Worm (Caenorhabditis elegans) whole organism, young adult: ENCODE measurements around the gene clp-7.

ENCODE experiments used
- B0035.1 ChIP-seq: sonication (generic microtip); optimal IDR thresholded peaks from 2 replicates; lab custom pipeline; 2016; ENCODE audit warnings: missing genetic modification characterization, mild to moderate bottlenecking, missing compliant biosample characterization, missing genotype, missing genetic modification reagents
- C06A6.2 ChIP-seq: fragments of 200-800 bp; sonication (Bioruptor generic); conservative IDR thresholded peaks from 2 replicates; pipeline ENCODE4 v1.3.6; 2022; ENCODE audit warnings: missing genetic modification characterization, missing compliant biosample characterization
- C17E4.6 ChIP-seq: fragments of 200-800 bp; sonication (Bioruptor generic); IDR thresholded peaks from 2 replicates; pipeline ENCODE4 v1.3.6; 2022; ENCODE audit warnings: missing genetic modification reagents, missing genetic modification characterization, missing compliant biosample characterization
- F33H1.4 ChIP-seq: fragments of 200-800 bp; sonication (Bioruptor generic); IDR thresholded peaks from 2 replicates; pipeline ENCODE4 v1.3.6; 2022; ENCODE audit warnings: missing genetic modification reagents, missing genetic modification characterization, missing compliant biosample characterization
- F52B5.7 ChIP-seq: sonication (generic microtip); optimal IDR thresholded peaks from 2 replicates; lab custom pipeline; 2016; ENCODE audit warnings: mild to moderate bottlenecking, missing genetic modification characterization, missing compliant biosample characterization
- F57A8.1 ChIP-seq: fragments of 200-800 bp; sonication (Bioruptor generic); optimal IDR thresholded peaks from 2 replicates; lab custom pipeline; 2018; ENCODE audit warnings: mild to moderate bottlenecking, missing genetic modification characterization, moderate library complexity, missing compliant biosample characterization
- F57C9.4 ChIP-seq: sonication (generic microtip); optimal IDR thresholded peaks from 2 replicates; lab custom pipeline; 2017; ENCODE audit warnings: mild to moderate bottlenecking, missing genetic modification characterization, missing compliant biosample characterization
- K12H6.12 ChIP-seq: fragments of 200-800 bp; sonication (Bioruptor generic); optimal IDR thresholded peaks from 2 replicates; lab custom pipeline; 2018; ENCODE audit warnings: mild to moderate bottlenecking, missing genetic modification characterization, missing compliant biosample characterization
- atf-7 ChIP-seq: sonication (generic microtip); optimal IDR thresholded peaks from 2 replicates; lab custom pipeline; 2017; ENCODE audit warnings: mild to moderate bottlenecking, missing genetic modification characterization, missing compliant biosample characterization
- attf-5 ChIP-seq: fragments of 200-800 bp; sonication (Bioruptor generic); optimal IDR thresholded peaks from 2 replicates; lab custom pipeline; 2018; ENCODE audit warnings: mild to moderate bottlenecking, missing genetic modification characterization, missing compliant biosample characterization
- ccch-3 ChIP-seq: fragments of 200-800 bp; sonication (Bioruptor generic); optimal IDR thresholded peaks from 2 replicates; lab custom pipeline; 2018; ENCODE audit warnings: mild to moderate bottlenecking, missing genetic modification characterization, missing compliant biosample characterization
- cebp-1 ChIP-seq, 2 experiments: fragments of 200-800 bp in 1 of 2; sonication (Bioruptor generic) in 1 of 2; sonication (generic microtip) in 1 of 2; IDR thresholded peaks in 1 of 2; optimal IDR thresholded peaks in 1 of 2; 2 replicates each; pipeline versions ENCODE4 v1.3.6 to Lab custom; 2017 to 2022; ENCODE audit warnings: missing compliant biosample characterization in 2 of 2, missing genetic modification characterization in 2 of 2, mild to moderate bottlenecking in 1 of 2, missing genetic modification reagents in 1 of 2, moderate library complexity in 1 of 2
- cebp-2 ChIP-seq: fragments of 200-800 bp; sonication (Bioruptor generic); IDR thresholded peaks from 2 replicates; pipeline ENCODE4 v1.3.6; 2022; ENCODE audit warnings: missing genetic modification characterization, missing compliant biosample characterization
- ceh-100 ChIP-seq: fragments of 200-800 bp; sonication (Bioruptor generic); IDR thresholded peaks from 2 replicates; pipeline ENCODE4 v1.3.6; 2022; ENCODE audit warnings: missing genetic modification reagents, missing genetic modification characterization, missing compliant biosample characterization
- dpl-1 ChIP-seq: fragments of 150-350 bp; optimal IDR thresholded peaks from 2 replicates; lab custom pipeline; 2014; ENCODE audit warnings: missing biosample characterization, missing genetic modification reagents, missing genetic modification characterization
- egrh-3 ChIP-seq: fragments of 200-800 bp; sonication (Bioruptor generic); IDR thresholded peaks from 2 replicates; pipeline ENCODE4 v1.3.6; 2022; ENCODE audit warnings: missing genetic modification reagents, missing genetic modification characterization, missing compliant biosample characterization
- ets-4 ChIP-seq: fragments of 200-800 bp; sonication (Bioruptor generic); optimal IDR thresholded peaks from 2 replicates; lab custom pipeline; 2018; ENCODE audit warnings: mild to moderate bottlenecking, missing genetic modification characterization, missing compliant biosample characterization
- hlh-26 ChIP-seq: fragments of 200-800 bp; sonication (Bioruptor generic); conservative IDR thresholded peaks from 2 replicates; pipeline ENCODE4 v1.3.6; 2022; ENCODE audit warnings: missing genetic modification reagents, missing genetic modification characterization, missing compliant biosample characterization
- hmg-1.2 ChIP-seq: fragments of 200-800 bp; sonication (Bioruptor generic); IDR thresholded peaks from 2 replicates; pipeline ENCODE4 v1.3.6; 2022; ENCODE audit warnings: missing genetic modification reagents, missing genetic modification characterization, missing compliant biosample characterization
- hrde-1 ChIP-seq: sonication (generic microtip); optimal IDR thresholded peaks from 2 replicates; lab custom pipeline; 2016; ENCODE audit warnings: missing genetic modification characterization, mild to moderate bottlenecking, missing compliant biosample characterization, moderate library complexity, missing genotype, missing genetic modification reagents, borderline replicate concordance
- hsf-1 ChIP-seq: fragments of 200-800 bp; sonication (Bioruptor generic); IDR thresholded peaks from 2 replicates; pipeline ENCODE4 v1.3.6; 2022; ENCODE audit warnings: missing genetic modification reagents, missing genetic modification characterization, missing compliant biosample characterization
- let-526 ChIP-seq: fragments of 200-800 bp; sonication (Bioruptor generic); IDR thresholded peaks from 2 replicates; pipeline ENCODE4 v1.3.6; 2022; ENCODE audit warnings: missing genetic modification reagents, missing genetic modification characterization, missing compliant biosample characterization
- let-607 ChIP-seq, 2 experiments: fragments of 200-800 bp in 1 of 2; sonication (Bioruptor generic) in 1 of 2; sonication (generic microtip) in 1 of 2; optimal IDR thresholded peaks; 2 replicates each; lab custom pipeline; 2016 to 2018; ENCODE audit warnings: mild to moderate bottlenecking in 2 of 2, missing compliant biosample characterization in 2 of 2, missing genetic modification characterization in 2 of 2, moderate library complexity in 2 of 2, missing genotype in 1 of 2
- lin-26 ChIP-seq: fragments of 200-800 bp; sonication (Bioruptor generic); IDR thresholded peaks from 2 replicates; pipeline ENCODE4 v1.3.6; 2022; ENCODE audit warnings: missing genetic modification reagents, missing genetic modification characterization, missing compliant biosample characterization
- lin-35 ChIP-seq, 3 experiments: fragments of 150-350 bp in 2 of 3; sonication (generic microtip) in 1 of 3; optimal IDR thresholded peaks; 2 replicates each; lab custom pipeline; 2014 to 2018; ENCODE audit warnings: missing biosample characterization in 3 of 3, missing genetic modification characterization in 3 of 3, missing genetic modification reagents in 3 of 3
- lin-40 ChIP-seq: sonication (generic microtip); optimal IDR thresholded peaks from 2 replicates; lab custom pipeline; 2016; ENCODE audit warnings: missing genetic modification characterization, mild to moderate bottlenecking, missing compliant biosample characterization, missing genotype, missing genetic modification reagents
- lin-54 ChIP-seq: fragments of 200-800 bp; sonication (Bioruptor generic); optimal IDR thresholded peaks from 2 replicates; lab custom pipeline; 2018; ENCODE audit warnings: mild to moderate bottlenecking, missing genetic modification characterization, missing compliant biosample characterization
- madf-10 ChIP-seq: sonication (generic microtip); optimal IDR thresholded peaks from 2 replicates; lab custom pipeline; 2016; ENCODE audit warnings: mild to moderate bottlenecking, missing genetic modification characterization, missing compliant biosample characterization
- madf-3 ChIP-seq: fragments of 200-800 bp; sonication (Bioruptor generic); IDR thresholded peaks from 2 replicates; pipeline ENCODE4 v1.3.6; 2022; ENCODE audit warnings: missing genetic modification reagents, missing genetic modification characterization, missing compliant biosample characterization
- madf-8 ChIP-seq: fragments of 200-800 bp; sonication (Bioruptor generic); conservative IDR thresholded peaks from 2 replicates; pipeline ENCODE4 v1.3.6; 2022; ENCODE audit warnings: missing genetic modification reagents, missing genetic modification characterization, missing compliant biosample characterization
- mcd-1 ChIP-seq: fragments of 200-800 bp; sonication (Bioruptor generic); IDR thresholded peaks from 2 replicates; pipeline ENCODE4 v1.3.6; 2022; ENCODE audit warnings: missing genetic modification reagents, missing genetic modification characterization, missing compliant biosample characterization
- mes-4 ChIP-seq: sonication (generic microtip); optimal IDR thresholded peaks from 2 replicates; lab custom pipeline; 2016; ENCODE audit warnings: missing genotype, missing genetic modification characterization, missing compliant biosample characterization
- nfyb-1 ChIP-seq: fragments of 200-800 bp; sonication (Bioruptor generic); IDR thresholded peaks from 2 replicates; pipeline ENCODE4 v1.3.6; 2022; ENCODE audit warnings: missing genetic modification reagents, missing genetic modification characterization, missing compliant biosample characterization
- pbrm-1 ChIP-seq: fragments of 200-800 bp; sonication (Bioruptor generic); IDR thresholded peaks from 2 replicates; pipeline ENCODE4 v1.3.6; 2022; ENCODE audit warnings: missing genetic modification reagents, missing genetic modification characterization, missing compliant biosample characterization
- pha-4 ChIP-seq: fragments of 150-350 bp; sonication (generic microtip); optimal IDR thresholded peaks from 2 replicates; lab custom pipeline; 2014; ENCODE audit warnings: missing biosample characterization, missing genetic modification reagents, missing genetic modification characterization
- rec-8 ChIP-seq, 2 experiments: sonication (generic microtip); optimal IDR thresholded peaks; 2 replicates each; lab custom pipeline; 2016; ENCODE audit warnings: mild to moderate bottlenecking in 2 of 2, missing genetic modification characterization in 2 of 2, missing genetic modification reagents in 2 of 2, missing genotype in 2 of 2, missing biosample characterization in 1 of 2, missing compliant biosample characterization in 1 of 2, moderate library complexity in 1 of 2
- sea-2 ChIP-seq: fragments of 200-800 bp; sonication (Bioruptor generic); IDR thresholded peaks from 2 replicates; pipeline ENCODE4 v1.3.6; 2022; ENCODE audit warnings: missing genetic modification characterization, missing compliant biosample characterization
- snpc-3.4 ChIP-seq: sonication (generic microtip); optimal IDR thresholded peaks from 2 replicates; lab custom pipeline; 2017; ENCODE audit warnings: missing genetic modification characterization, mild to moderate bottlenecking, missing compliant biosample characterization, antibody characterized with exemption, moderate library complexity, missing genotype, missing genetic modification reagents
- tlf-1 ChIP-seq: fragments of 200-800 bp; sonication (Bioruptor generic); optimal IDR thresholded peaks from 2 replicates; lab custom pipeline; 2018; ENCODE audit warnings: mild to moderate bottlenecking, missing genetic modification characterization, missing compliant biosample characterization
- ztf-25 ChIP-seq: fragments of 200-800 bp; sonication (Bioruptor generic); IDR thresholded peaks from 2 replicates; pipeline ENCODE4 v1.3.6; 2022; ENCODE audit warnings: missing genetic modification reagents, missing genetic modification characterization, missing compliant biosample characterization
- ztf-28 ChIP-seq: fragments of 200-800 bp; sonication (Bioruptor generic); IDR thresholded peaks from 2 replicates; pipeline ENCODE4 v1.3.6; 2022; ENCODE audit warnings: missing genetic modification reagents, missing genetic modification characterization, missing compliant biosample characterization

The clp-7 gene

ce11 chrIV:1419795-1420509, 25.8 kb downstream of the clp-7 start, which contains the start of gene Y77E11A.7 (continued):
- no peak for TF ChIP-seq let-526 (GFP tag; lab: Robert Waterston, UW)
- no peak for TF ChIP-seq C17E4.6 (GFP tag; lab: Robert Waterston, UW)
- no peak for TF ChIP-seq ztf-28 (GFP tag; lab: Robert Waterston, UW)
- TF ChIP-seq sea-2 (GFP tag; lab: Robert Waterston, UW), result no peak
- no peak for TF ChIP-seq mes-4 (tag; lab: Kevin White, UChicago)
- peak; percentile 68 for TF ChIP-seq lin-54 (GFP tag; lab: Kevin White, UChicago)
- TF ChIP-seq snpc-3.4 (tag; lab: Kevin White, UChicago), result peak; percentile 14
- TF ChIP-seq ztf-25 (GFP tag; lab: Robert Waterston, UW), result 0 out of 2 replicates have a peak, but pooled peaks have one; percentile 40
- peak; percentile 98 for TF ChIP-seq madf-3 (GFP tag; lab: Robert Waterston, UW)
- no peak for TF ChIP-seq ets-4 (GFP tag; lab: Kevin White, UChicago)
- peak; percentile 70; the same call in 1 of the 2 replicates for TF ChIP-seq hmg-1.2 (GFP tag; lab: Robert Waterston, UW)
- TF ChIP-seq tlf-1 (GFP tag; lab: Kevin White, UChicago), result no peak
- no peak for TF ChIP-seq F52B5.7
- TF ChIP-seq cebp-1 (GFP tag; IDR thresholded peaks at IDR 0.05; lab: Robert Waterston, UW), result no peak
- TF ChIP-seq cebp-1 (tag; optimal IDR thresholded peaks at IDR 0.05; lab: Kevin White, UChicago), result peak; percentile 80
- peak; percentile 94 for TF ChIP-seq K12H6.12 (tag; lab: Kevin White, UChicago)
- no peak for TF ChIP-seq ceh-100 (GFP tag; lab: Robert Waterston, UW)
- TF ChIP-seq madf-8, result peak; percentile 88
- TF ChIP-seq madf-10 (tag; lab: Kevin White, UChicago), result peak; percentile 77
- TF ChIP-seq F33H1.4 (GFP tag; lab: Robert Waterston, UW), result peak; percentile 98
- TF ChIP-seq egrh-3 (GFP tag; lab: Robert Waterston, UW), result peak; percentile 66
- no peak for TF ChIP-seq B0035.1 (tag; lab: Kevin White, UChicago)
- TF ChIP-seq F57A8.1 (GFP tag; lab: Kevin White, UChicago), result no peak
- TF ChIP-seq lin-35 (GFP tag; optimal IDR thresholded peaks at IDR 0.05; lab: Kevin White, UChicago), result peak in 1 of 3 experiments; percentile 82
- TF ChIP-seq C06A6.2, result no peak
- no peak for TF ChIP-seq cebp-2
- TF ChIP-seq mcd-1, result peak; percentile 93
- TF ChIP-seq pha-4 (tag; lab: Kevin White, UChicago), result peak; percentile 58
- peak; percentile 67; the same call in 1 of the 2 replicates for TF ChIP-seq nfyb-1 (GFP tag; lab: Robert Waterston, UW)
- TF ChIP-seq let-607 (tag; optimal IDR thresholded peaks at IDR 0.05; lab: Kevin White, UChicago), result peak; percentile 17 to 38
- TF ChIP-seq atf-7 (tag; lab: Kevin White, UChicago), result no peak
- peak; percentile 2 for TF ChIP-seq ccch-3 (GFP tag; lab: Kevin White, UChicago)
- TF ChIP-seq lin-40 (tag; lab: Kevin White, UChicago), result peak; percentile 74
- TF ChIP-seq F57C9.4, result no peak
- TF ChIP-seq attf-5, result peak; percentile 99
- no peak for TF ChIP-seq dpl-1 (GFP tag; lab: Kevin White, UChicago)
- TF ChIP-seq rec-8 (tag; optimal IDR thresholded peaks at IDR 0.05; lab: Kevin White, UChicago), result peak in 1 of 2 experiments; percentile 3
- no peak for TF ChIP-seq hlh-26 (GFP tag; lab: Robert Waterston, UW)
- no peak for TF ChIP-seq hrde-1 (tag; lab: Kevin White, UChicago)
- TF ChIP-seq lin-26 (GFP tag; lab: Robert Waterston, UW), result 0 out of 2 replicates have a peak, but pooled peaks have one; percentile 29
- TF ChIP-seq pbrm-1, result peak; percentile 48; the same call in 1 of the 2 replicates
- TF ChIP-seq hsf-1 (GFP tag; lab: Robert Waterston, UW), result no peak
- TF ChIP-seq, all 124 proteins: peak for 48
